Worm (Caenorhabditis elegans) whole organism, early embryonic: ENCODE data around the gene C08F11.12.
"Not testable (repeated sequence)": the region's sequence is repeated elsewhere in the genome, so short reads cannot be mapped to it uniquely, and the experiment has no call there.

Experiments
- B0310.2 ChIP-seq: sonication (generic microtip); optimal IDR thresholded peaks from 2 replicates; lab custom pipeline; 2016; ENCODE audit warnings: mild to moderate bottlenecking, missing genetic modification characterization, missing compliant biosample characterization
- F13C5.2 ChIP-seq: sonication (generic microtip); optimal IDR thresholded peaks from 2 replicates; lab custom pipeline; 2017; ENCODE audit warnings: mild to moderate bottlenecking, missing genetic modification characterization, inconsistent platforms, missing compliant biosample characterization
- aly-1 ChIP-seq: sonication (generic microtip); optimal IDR thresholded peaks from 2 replicates; lab custom pipeline; 2016; ENCODE audit warnings: missing genetic modification characterization, missing compliant biosample characterization
- ama-1 ChIP-seq: fragments of 150-350 bp; optimal IDR thresholded peaks from 2 replicates; lab custom pipeline; 2014
- ceh-13 ChIP-seq: fragments of 200-800 bp; sonication (Bioruptor generic); optimal IDR thresholded peaks from 2 replicates; lab custom pipeline; 2018; ENCODE audit warnings: mild to moderate bottlenecking, missing genetic modification characterization, missing compliant biosample characterization
- ceh-36 ChIP-seq: sonication (generic microtip); optimal IDR thresholded peaks from 2 replicates; lab custom pipeline; 2016; ENCODE audit warnings: missing genetic modification characterization, inconsistent platforms, missing compliant biosample characterization
- ets-7 ChIP-seq: sonication (generic microtip); optimal IDR thresholded peaks from 2 replicates; lab custom pipeline; 2016; ENCODE audit warnings: missing genotype, missing genetic modification characterization, missing compliant biosample characterization
- flt-1 ChIP-seq: fragments of 200-800 bp; sonication (Bioruptor generic); IDR thresholded peaks from 2 replicates; pipeline ENCODE4 v1.3.6; 2022; ENCODE audit warnings: missing genetic modification characterization, missing compliant biosample characterization
- hmbx-1 ChIP-seq: sonication (generic microtip); optimal IDR thresholded peaks from 2 replicates; lab custom pipeline; 2016; ENCODE audit warnings: mild to moderate bottlenecking, missing genetic modification characterization, missing compliant biosample characterization
- hmg-4 ChIP-seq: fragments of 200-800 bp; sonication (Bioruptor generic); optimal IDR thresholded peaks from 2 replicates; lab custom pipeline; 2018; ENCODE audit warnings: mild to moderate bottlenecking, missing genetic modification characterization, missing compliant biosample characterization
- hnd-1 ChIP-seq: sonication (generic microtip); optimal IDR thresholded peaks from 2 replicates; lab custom pipeline; 2016; ENCODE audit warnings: missing genetic modification characterization, missing compliant biosample characterization
- pes-1 ChIP-seq: fragments of 200-800 bp; sonication (Bioruptor generic); IDR thresholded peaks from 2 replicates; pipeline ENCODE4 v1.3.6; 2022; ENCODE audit warnings: missing genetic modification reagents, missing genetic modification characterization, missing compliant biosample characterization
- scrt-1 ChIP-seq: fragments of 200-800 bp; sonication (Bioruptor generic); IDR thresholded peaks from 2 replicates; pipeline ENCODE4 v1.3.6; 2022; ENCODE audit warnings: missing genetic modification characterization, missing compliant biosample characterization
- sea-1 ChIP-seq: fragments of 200-800 bp; sonication (Bioruptor generic); conservative IDR thresholded peaks from 2 replicates; pipeline ENCODE4 v1.3.6; 2022; ENCODE audit warnings: missing genetic modification characterization, missing compliant biosample characterization
- tbx-11 ChIP-seq: fragments of 200-800 bp; sonication (Bioruptor generic); IDR thresholded peaks from 2 replicates; pipeline ENCODE4 v1.3.6; 2022; ENCODE audit warnings: missing genetic modification characterization, missing compliant biosample characterization
- tbx-37 ChIP-seq: fragments of 200-800 bp; sonication (Bioruptor generic); conservative IDR thresholded peaks from 2 replicates; pipeline ENCODE4 v1.3.6; 2022; ENCODE audit warnings: missing genetic modification reagents, missing genetic modification characterization, missing compliant biosample characterization
- tra-4 ChIP-seq: sonication (generic microtip); optimal IDR thresholded peaks from 2 replicates; lab custom pipeline; 2017; ENCODE audit warnings: missing genetic modification characterization, missing compliant biosample characterization

Gene C08F11.12

DNA sequence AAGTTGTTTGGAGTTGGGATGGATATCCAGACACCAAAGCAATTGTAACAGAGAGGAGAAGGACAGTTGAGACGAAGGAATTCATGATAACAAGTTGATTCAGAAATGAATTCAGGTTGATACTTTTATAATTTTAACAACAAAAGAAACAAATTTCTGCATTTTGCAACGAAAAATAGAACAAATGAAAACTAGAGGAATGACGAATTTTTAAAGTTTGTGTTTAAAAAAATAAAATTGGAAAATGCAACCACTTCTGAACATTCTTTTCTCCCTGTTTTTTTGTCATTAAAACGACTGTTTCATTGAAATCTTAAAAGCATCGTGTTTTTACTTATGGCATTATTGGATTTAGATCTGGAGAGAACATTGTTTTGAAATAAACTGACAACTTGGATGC is at the start of gene C08F11.12:
Gene C08F11.12, minus strand, starts transcription at position 101 of the 400 bp plus-strand sequence.
- not testable (repeated sequence) for TF ChIP-seq pes-1 (GFP tag; lab: Robert Waterston, UW); flt-1 (GFP tag; lab: Robert Waterston, UW); ets-7 (tag; lab: Kevin White, UChicago)

DNA sequence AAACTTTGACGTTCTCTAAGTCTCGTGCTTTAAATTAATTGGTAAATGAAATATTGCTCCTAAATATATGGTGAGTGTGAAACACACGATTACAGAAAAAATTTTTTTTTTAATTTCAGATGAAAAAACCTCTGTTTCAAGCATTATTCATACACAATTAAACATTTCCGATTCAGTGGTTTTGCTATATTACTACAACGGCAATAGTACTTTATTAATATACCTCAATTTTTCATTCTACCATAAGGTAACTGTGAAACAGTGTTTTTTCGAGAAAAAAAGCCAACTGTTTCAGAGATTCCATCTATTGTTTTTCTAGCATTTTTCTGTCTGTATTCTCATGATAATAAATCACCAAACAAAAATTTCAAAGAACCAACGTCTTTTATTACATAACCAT is 49.5 kb upstream of the C08F11.12 start:
- TF ChIP-seq tbx-11 (GFP tag; lab: Robert Waterston, UW) (no peak), ama-1 (lab: Kevin White, UChicago) (no peak), hnd-1 (tag; lab: Kevin White, UChicago) (no peak), ceh-36 (tag; lab: Kevin White, UChicago) (no peak), F13C5.2 (tag; lab: Kevin White, UChicago) (no peak), flt-1 (GFP tag; lab: Robert Waterston, UW) (no peak), hmg-4 (GFP tag; lab: Kevin White, UChicago) (no peak), aly-1 (tag; lab: Kevin White, UChicago) (no peak), sea-1 (no peak), tra-4 (tag; lab: Kevin White, UChicago) (no peak), ets-7 (tag; lab: Kevin White, UChicago) (no peak), pes-1 (GFP tag; lab: Robert Waterston, UW) (no peak), scrt-1 (GFP tag; lab: Robert Waterston, UW) (no peak), ceh-13 (GFP tag; lab: Kevin White, UChicago) (no peak), tbx-37 (GFP tag; lab: Robert Waterston, UW) (no peak)

DNA sequence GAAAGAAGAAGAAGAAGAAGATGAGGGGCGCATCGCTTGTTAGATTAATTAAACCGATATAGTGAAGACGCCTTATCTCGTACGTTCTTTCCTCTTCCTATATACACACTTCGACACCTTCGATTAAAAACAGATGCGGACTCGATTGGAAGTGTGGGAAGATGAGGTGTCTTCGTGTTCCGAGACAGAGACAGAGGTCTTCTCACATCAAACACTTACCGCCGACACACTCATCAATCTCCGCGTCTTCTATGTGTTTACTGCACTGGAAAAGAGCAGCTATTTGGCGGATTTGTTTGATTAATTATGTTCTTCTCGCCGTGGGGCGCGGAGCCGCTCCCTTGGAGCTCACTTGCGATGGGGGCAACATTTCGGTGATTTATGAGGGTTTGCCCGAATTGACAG is 48.1 kb upstream of the C08F11.12 start:
- TF ChIP-seq pes-1 (GFP tag; lab: Robert Waterston, UW) (no peak), hmbx-1 (tag; lab: Kevin White, UChicago) (no peak), tra-4 (tag; lab: Kevin White, UChicago) (no peak), ceh-36 (tag; lab: Kevin White, UChicago) (no peak), scrt-1 (GFP tag; lab: Robert Waterston, UW) (no peak), B0310.2 (tag; lab: Kevin White, UChicago) (no peak), tbx-37 (GFP tag; lab: Robert Waterston, UW) (no peak)

DNA sequence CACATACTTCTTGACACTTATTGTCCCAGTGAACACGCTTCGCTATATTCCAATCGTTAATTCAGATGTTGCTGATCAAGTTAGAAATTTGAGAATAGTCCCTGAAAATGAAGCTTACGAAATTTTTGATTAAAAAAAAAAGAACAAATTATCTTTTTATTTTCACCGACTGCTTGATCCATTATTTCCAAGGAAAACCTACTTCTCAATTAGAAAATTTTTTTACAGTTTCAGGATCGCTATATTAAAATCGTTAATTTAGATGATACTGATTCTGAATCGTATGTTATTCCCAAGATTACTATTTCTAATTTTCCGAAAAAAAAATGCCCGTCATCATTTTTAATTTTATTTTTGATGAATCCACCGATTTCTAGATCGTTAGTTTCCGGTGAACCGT is 47.3 kb upstream of the C08F11.12 start, which contains the start of gene T23G4.127:
Gene T23G4.127, minus strand, starts transcription at position 101 of the 400 bp plus-strand sequence.
- TF ChIP-seq pes-1 (GFP tag; lab: Robert Waterston, UW) (no peak), ama-1 (lab: Kevin White, UChicago) (no peak), ceh-13 (GFP tag; lab: Kevin White, UChicago) (no peak), B0310.2 (tag; lab: Kevin White, UChicago) (no peak), tbx-37 (GFP tag; lab: Robert Waterston, UW) (no peak), hmbx-1 (tag; lab: Kevin White, UChicago) (no peak), tra-4 (tag; lab: Kevin White, UChicago) (no peak), F13C5.2 (tag; lab: Kevin White, UChicago) (no peak)

DNA sequence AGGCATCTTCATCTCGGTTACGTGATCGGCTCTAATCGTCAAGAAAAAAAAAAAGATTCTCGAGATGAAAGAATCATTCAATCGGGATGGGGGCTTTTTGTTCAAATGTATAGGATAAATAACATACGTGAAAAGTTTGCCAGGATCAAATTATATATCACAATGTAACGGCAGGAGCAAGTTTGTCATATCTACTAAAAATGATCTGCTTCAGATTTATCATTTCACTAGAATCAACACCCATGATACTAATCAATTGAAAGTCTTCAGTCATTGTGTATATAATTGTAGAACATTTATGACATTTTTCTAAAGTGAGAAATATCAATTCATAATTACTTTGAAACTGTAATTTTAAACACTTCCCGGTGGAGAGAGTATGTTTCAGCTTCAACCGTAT is 45.6 kb upstream of the C08F11.12 start:
- no peak for TF ChIP-seq ceh-13 (GFP tag; lab: Kevin White, UChicago)
- TF ChIP-seq hmbx-1 (tag; lab: Kevin White, UChicago) = no peak
- no peak for TF ChIP-seq pes-1 (GFP tag; lab: Robert Waterston, UW)
- TF ChIP-seq hmg-4 (GFP tag; lab: Kevin White, UChicago) = no peak
- no peak for TF ChIP-seq tra-4 (tag; lab: Kevin White, UChicago)

DNA sequence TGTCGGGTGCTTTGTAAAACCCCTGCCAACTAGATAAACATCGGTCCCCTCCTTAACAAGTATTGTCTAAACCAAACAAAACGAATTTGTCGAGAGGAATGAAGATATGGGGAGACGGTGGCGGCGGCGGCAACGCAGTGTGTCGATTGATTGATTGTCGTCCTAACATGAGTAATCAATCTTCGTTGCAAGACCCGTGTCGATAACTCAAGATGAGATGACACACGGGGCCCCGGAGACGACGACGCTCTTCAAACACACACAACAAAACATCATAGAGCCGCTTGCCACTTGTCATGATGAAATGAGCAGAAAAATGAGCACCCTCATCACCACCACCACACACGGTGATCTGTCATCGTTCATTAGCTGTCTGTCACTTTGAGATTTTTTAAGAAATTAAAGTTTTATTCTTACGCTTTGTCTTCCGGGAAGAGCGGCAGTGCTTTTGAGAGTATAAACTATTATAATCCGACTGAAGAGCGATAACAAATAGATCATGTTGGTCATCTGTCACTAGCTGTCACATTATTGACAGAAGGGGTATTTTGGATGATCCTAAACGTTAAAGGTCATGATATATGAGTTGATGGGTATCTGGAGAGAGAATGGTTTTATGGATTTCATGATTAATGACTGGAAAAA is 44.5 kb upstream of the C08F11.12 start:
- TF ChIP-seq tra-4 (tag; lab: Kevin White, UChicago) (no peak), F13C5.2 (tag; lab: Kevin White, UChicago) (no peak), ets-7 (tag; lab: Kevin White, UChicago) (no peak), scrt-1 (GFP tag; lab: Robert Waterston, UW) (no peak), tbx-37 (GFP tag; lab: Robert Waterston, UW) (no peak), B0310.2 (tag; lab: Kevin White, UChicago) (no peak), ceh-36 (tag; lab: Kevin White, UChicago) (no peak), sea-1 (no peak), tbx-11 (GFP tag; lab: Robert Waterston, UW) (no peak), ama-1 (lab: Kevin White, UChicago) (no peak), hmg-4 (GFP tag; lab: Kevin White, UChicago) (no peak), ceh-13 (GFP tag; lab: Kevin White, UChicago) (no peak), flt-1 (GFP tag; lab: Robert Waterston, UW) (no peak), hmbx-1 (tag; lab: Kevin White, UChicago) (no peak)

DNA sequence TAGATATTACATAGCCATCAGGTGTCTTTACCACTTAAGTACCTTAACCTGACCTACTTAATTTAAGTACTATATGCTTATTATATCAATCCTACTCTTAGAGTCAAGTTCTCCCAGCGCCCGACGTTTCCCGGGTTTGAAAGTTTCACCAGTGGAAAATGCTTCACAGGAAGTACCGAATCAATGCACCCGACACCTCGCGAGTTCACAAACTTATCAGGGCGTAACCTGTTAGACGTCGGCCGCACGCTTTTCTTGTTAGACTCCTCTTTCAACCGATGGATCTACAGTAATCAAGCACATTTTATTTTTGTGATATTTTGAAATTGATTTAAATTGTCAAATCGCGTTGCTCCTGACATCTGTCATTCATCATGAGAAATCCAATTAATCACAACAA is 44.0 kb upstream of the C08F11.12 start:
- TF ChIP-seq hmbx-1 (tag; lab: Kevin White, UChicago) (no peak), tbx-11 (GFP tag; lab: Robert Waterston, UW) (no peak), tra-4 (tag; lab: Kevin White, UChicago) (no peak), F13C5.2 (tag; lab: Kevin White, UChicago) (no peak), pes-1 (GFP tag; lab: Robert Waterston, UW) (no peak), ceh-13 (GFP tag; lab: Kevin White, UChicago) (no peak), ceh-36 (tag; lab: Kevin White, UChicago) (no peak), sea-1 (no peak), ama-1 (lab: Kevin White, UChicago) (no peak), scrt-1 (GFP tag; lab: Robert Waterston, UW) (no peak), ets-7 (tag; lab: Kevin White, UChicago) (no peak), B0310.2 (tag; lab: Kevin White, UChicago) (no peak), hmg-4 (GFP tag; lab: Kevin White, UChicago) (no peak), tbx-37 (GFP tag; lab: Robert Waterston, UW) (no peak), flt-1 (GFP tag; lab: Robert Waterston, UW) (no peak), hnd-1 (tag; lab: Kevin White, UChicago) (no peak), aly-1 (tag; lab: Kevin White, UChicago) (no peak)
